Worm (Caenorhabditis elegans): ENCODE results near the gene R05D3.12.

DNA sequence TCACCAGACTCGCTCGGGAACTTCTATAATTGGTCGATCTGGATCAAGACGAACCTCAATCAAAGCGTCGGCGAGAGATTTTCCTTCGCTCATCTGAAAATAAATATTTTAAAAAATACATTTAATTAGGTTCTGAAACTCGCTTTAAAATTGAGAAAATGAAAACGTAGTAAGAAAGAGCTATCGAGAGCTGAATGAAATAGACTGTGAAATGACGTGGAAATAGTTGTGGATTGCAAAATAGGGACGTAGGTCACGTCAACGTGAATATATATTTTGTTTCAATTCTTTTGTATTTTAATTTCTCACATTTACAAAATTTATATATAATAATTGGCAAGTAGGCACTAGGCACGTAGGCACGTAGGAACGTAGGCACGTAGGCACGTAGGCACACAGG is 46.3 kb upstream of the R05D3.12 start, which contains the start of gene ZC262.4:
- TF ChIP-seq K12H6.12 (tag; optimal IDR thresholded peaks at IDR 0.05) (no peak), ZK185.1 (tag; optimal IDR thresholded peaks at IDR 0.05; ENCODE audit: poor library complexity, severe bottlenecking) (no peak), lin-35 (GFP tag; optimal IDR thresholded peaks at IDR 0.05) (no peak), ets-4 (GFP tag; optimal IDR thresholded peaks at IDR 0.05) (no peak), attf-6 (GFP tag; IDR thresholded peaks at IDR 0.05) (no peak), repo-1 (tag; optimal IDR thresholded peaks at IDR 0.05) (no peak), snpc-4 (GFP tag; optimal IDR thresholded peaks at IDR 0.05) (no peak), snpc-4 (tag; optimal IDR thresholded peaks at IDR 0.05) (no peak), dpff-1 (tag; optimal IDR thresholded peaks at IDR 0.05) (no peak), F57C9.4 (tag; optimal IDR thresholded peaks at IDR 0.05) (no peak), sea-2 (GFP tag; IDR thresholded peaks at IDR 0.05) (no peak), dpl-1 (GFP tag; optimal IDR thresholded peaks at IDR 0.05) (no peak), let-526 (GFP tag; IDR thresholded peaks at IDR 0.05) (no peak)
